Worm (Caenorhabditis elegans): ENCODE results near the gene ZC477.4.

The ZC477.4 gene

DNA sequence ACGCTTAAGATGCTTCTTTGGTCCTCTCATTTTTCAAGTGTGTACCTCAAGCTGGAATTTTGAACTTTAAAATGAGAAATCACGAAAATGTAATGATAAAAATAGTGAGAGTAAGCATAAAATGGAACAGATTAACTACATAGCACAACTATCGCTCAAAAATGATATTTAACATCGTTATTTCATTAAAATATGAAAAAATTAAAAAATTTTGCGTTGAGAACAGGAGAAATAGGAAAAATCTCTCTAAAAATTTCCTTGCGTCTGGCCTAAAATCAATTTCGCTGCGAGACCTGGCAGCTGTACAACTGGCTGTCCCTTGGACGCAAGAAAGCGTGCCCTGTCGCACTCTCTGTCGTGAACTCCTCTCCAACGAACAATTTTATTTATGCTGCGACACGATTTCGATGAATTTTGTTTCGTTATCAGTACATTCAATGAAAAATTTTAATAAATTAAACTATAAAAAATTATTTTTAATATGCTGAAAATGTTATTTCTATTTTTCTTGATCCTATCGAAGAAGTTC lies 13.9 kb downstream of the ZC477.4 start, which contains the start of gene rps-4 (continued):
- TF ChIP-seq nhr-237 (tag; optimal IDR thresholded peaks at IDR 0.05), result no peak
- TF ChIP-seq lsy-2 (tag; optimal IDR thresholded peaks at IDR 0.05), result peak in 1 of 2 experiments; percentile 93
- TF ChIP-seq Y5F2A.4 (GFP tag; optimal IDR thresholded peaks at IDR 0.05), result no peak
- TF ChIP-seq nhr-76 (tag; optimal IDR thresholded peaks at IDR 0.05), result no peak
- peak; percentile 81 for TF ChIP-seq nhr-11 (tag; optimal IDR thresholded peaks at IDR 0.05)
- peak; percentile 77 for TF ChIP-seq T26A8.4 (GFP tag; IDR thresholded peaks at IDR 0.05)
- peak; percentile 83 for TF ChIP-seq dmd-6 (GFP tag; IDR thresholded peaks at IDR 0.05)
- peak; percentile 42 for TF ChIP-seq unc-130 (GFP tag; optimal IDR thresholded peaks at IDR 0.05)
- no peak for TF ChIP-seq skn-1 (tag; optimal IDR thresholded peaks at IDR 0.05)

DNA sequence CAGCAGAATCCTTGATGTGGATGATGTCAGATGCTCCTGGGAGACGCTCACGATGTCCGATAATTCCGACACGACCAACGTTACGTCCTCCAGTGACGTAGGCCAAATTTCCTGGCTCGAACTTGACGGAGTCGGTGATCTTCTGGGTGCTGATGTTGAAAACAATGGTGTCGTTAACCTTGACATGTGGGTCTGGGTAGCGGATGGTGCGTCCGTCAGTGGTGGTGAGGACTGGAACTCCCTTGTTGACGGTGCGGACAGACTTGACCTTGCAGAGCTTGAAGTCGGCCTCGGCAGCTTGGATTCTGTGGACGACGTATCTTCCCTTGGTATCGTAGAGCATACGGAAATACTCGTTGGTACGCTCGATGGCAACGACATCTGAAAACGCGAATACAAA lies 14.6 kb downstream of the ZC477.4 start:
- TF ChIP-seq nhr-42 (GFP tag; IDR thresholded peaks at IDR 0.05) (0 out of 2 replicates have a peak, but pooled peaks have one; percentile 22), aha-1 (tag) (peak; percentile 69), mxl-3 (GFP tag; optimal IDR thresholded peaks at IDR 0.05) (no peak), nhr-28 (tag; optimal IDR thresholded peaks at IDR 0.05) (no peak), zfp-2 (tag; optimal IDR thresholded peaks at IDR 0.05) (no peak), Y48G9A.11 (GFP tag; IDR thresholded peaks at IDR 0.05) (0 out of 2 replicates have a peak, but pooled peaks have one; percentile 26)

DNA sequence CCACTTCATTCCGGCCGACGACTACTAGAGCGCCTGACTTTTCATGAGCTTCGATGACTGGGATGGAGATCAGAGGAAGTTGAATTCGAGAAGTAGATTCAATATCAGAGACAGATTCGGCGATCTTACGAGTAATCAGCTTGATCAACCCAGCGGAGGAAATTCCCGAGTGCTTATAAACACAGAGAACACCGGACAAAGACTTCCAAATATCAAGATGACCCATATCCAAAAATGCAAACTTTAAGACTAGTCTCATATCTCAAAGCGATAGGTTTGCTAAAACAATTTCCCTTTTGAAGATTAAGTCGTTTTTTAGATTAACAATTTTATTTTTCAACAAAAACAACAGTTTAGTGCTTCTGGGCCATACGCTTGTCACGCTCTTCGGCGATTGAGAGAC lies 15.2 kb downstream of the ZC477.4 start, which contains the start of gene Y43B11AR.3:
Gene Y43B11AR.3 (minus strand): TSS at position 335 of the 403 bp plus-strand sequence.
- TF ChIP-seq lin-39 (tag; optimal IDR thresholded peaks at IDR 0.05) (no peak), zip-2 (tag; optimal IDR thresholded peaks at IDR 0.05) (no peak), ctbp-1 (GFP tag; IDR thresholded peaks at IDR 0.05) (peak; percentile 75), set-16 (GFP tag; IDR thresholded peaks at IDR 0.05) (no peak), tra-1 (GFP tag; IDR thresholded peaks at IDR 0.05) (peak; percentile 79; the same call in 1 of the 2 replicates), dve-1 (tag; optimal IDR thresholded peaks at IDR 0.05; ENCODE audit: insufficient read depth) (no peak), nhr-42 (GFP tag; IDR thresholded peaks at IDR 0.05) (no peak), nhr-102 (tag; optimal IDR thresholded peaks at IDR 0.05) (no peak), zfp-3 (GFP tag; conservative IDR thresholded peaks at IDR 0.05) (peak; percentile 24; the same call in 1 of the 2 replicates), hmg-1.1 (GFP tag; IDR thresholded peaks at IDR 0.05) (no peak), saeg-2 (GFP tag; IDR thresholded peaks at IDR 0.05) (no peak), php-3 (GFP tag; IDR thresholded peaks at IDR 0.05) (no peak), F49E8.2 (tag; optimal IDR thresholded peaks at IDR 0.05; ENCODE audit: borderline replicate concordance) (peak; percentile 95), Y105C5A.15 (GFP tag; IDR thresholded peaks at IDR 0.05) (peak; percentile 64; the same call in 1 of the 2 replicates), lsy-2 (tag; optimal IDR thresholded peaks at IDR 0.05) (no peak), mes-2 (tag; optimal IDR thresholded peaks at IDR 0.05; ENCODE audit: poor library complexity, severe bottlenecking) (peak; percentile 39), arid-1 (GFP tag; conservative IDR thresholded peaks at IDR 0.05) (peak; percentile 75), nhr-77 (tag; optimal IDR thresholded peaks at IDR 0.05) (no peak), F26F4.8 (GFP tag; conservative IDR thresholded peaks at IDR 0.05) (peak; percentile 35; the same call in 1 of the 2 replicates), lin-29 (GFP tag; IDR thresholded peaks at IDR 0.05) (no peak), mxl-2 (GFP tag; conservative IDR thresholded peaks at IDR 0.05) (no peak), daf-16 (GFP tag; optimal IDR thresholded peaks at IDR 0.05) (no peak), daf-16 (tag; optimal IDR thresholded peaks at IDR 0.05) (no peak), fos-1 (tag; optimal IDR thresholded peaks at IDR 0.05) (no peak), dmd-8 (GFP tag; IDR thresholded peaks at IDR 0.05) (peak; percentile 74; the same call in 1 of the 2 replicates), R02D3.7 (tag; optimal IDR thresholded peaks at IDR 0.05) (no peak), nhr-6 (tag; optimal IDR thresholded peaks at IDR 0.05) (no peak), snpc-1.2 (GFP tag; IDR thresholded peaks at IDR 0.05) (peak; percentile 94), hif-1 (tag; optimal IDR thresholded peaks at IDR 0.05) (no peak), daf-19 (GFP tag; conservative IDR thresholded peaks at IDR 0.05) (no peak; the same call in 1 of the 2 replicates), ZK546.5 (tag; optimal IDR thresholded peaks at IDR 0.05) (no peak), vab-7 (GFP tag; IDR thresholded peaks at IDR 0.05) (peak; percentile 54; the same call in 1 of the 2 replicates), lir-3 (tag; optimal IDR thresholded peaks at IDR 0.05) (no peak), aly-2 (tag; optimal IDR thresholded peaks at IDR 0.05) (no peak), F10B5.3 (tag; optimal IDR thresholded peaks at IDR 0.05) (no peak), zag-1 (tag; optimal IDR thresholded peaks at IDR 0.05) (no peak)

Data from whole organism, L4 larva.